Fruit fly (Drosophila melanogaster) whole organism, pupa: ENCODE results near the gene Grd.

ENCODE experiments used
- CG12605 ChIP-seq: fragments of 200-800 bp; sonication (Bioruptor generic); IDR thresholded peaks from 2 replicates; pipeline ENCODE4 v1.3.6; 2022; ENCODE audit warnings: missing biosample characterization, missing genetic modification characterization
- CG14655 ChIP-seq: fragments of 200-800 bp; sonication (Bioruptor generic); optimal IDR thresholded peaks from 3 replicates; lab custom pipeline; 2017; ENCODE audit warnings: mild to moderate bottlenecking, missing biosample characterization, missing genetic modification reagents, missing genetic modification characterization
- CG15710 ChIP-seq: fragments of 200-800 bp; sonication (Bioruptor generic); optimal IDR thresholded peaks from 2 replicates; lab custom pipeline; 2018; ENCODE audit warnings: missing biosample characterization, mild to moderate bottlenecking, missing genetic modification characterization, moderate library complexity
- CG17806 ChIP-seq: fragments of 200-800 bp; sonication (Bioruptor generic); optimal IDR thresholded peaks from 2 replicates; lab custom pipeline; 2018; ENCODE audit warnings: missing biosample characterization, mild to moderate bottlenecking, missing genetic modification characterization, moderate library complexity
- CG34367 ChIP-seq: fragments of 200-800 bp; sonication (Bioruptor generic); optimal IDR thresholded peaks from 2 replicates; lab custom pipeline; 2018; ENCODE audit warnings: missing biosample characterization, mild to moderate bottlenecking, missing genetic modification characterization
- CG4496 ChIP-seq: fragments of 200-800 bp; sonication (Bioruptor generic); IDR thresholded peaks from 3 replicates; pipeline ENCODE4 v1.3.6; 2022; ENCODE audit warnings: missing biosample characterization, missing genetic modification characterization
- CG8301 ChIP-seq: fragments of 200-800 bp; sonication (Bioruptor generic); optimal IDR thresholded peaks from 2 replicates; lab custom pipeline; 2018; ENCODE audit warnings: missing biosample characterization, mild to moderate bottlenecking, missing genetic modification characterization
- CG9948 ChIP-seq: fragments of 200-800 bp; sonication (Bioruptor generic); optimal IDR thresholded peaks from 2 replicates; lab custom pipeline; 2018; ENCODE audit warnings: missing biosample characterization, mild to moderate bottlenecking, missing genetic modification characterization, moderate library complexity
- D1 ChIP-seq: fragments of 200-800 bp; sonication (Bioruptor generic); optimal IDR thresholded peaks from 2 replicates; lab custom pipeline; 2018; ENCODE audit warnings: missing biosample characterization, mild to moderate bottlenecking, missing genetic modification characterization, moderate library complexity
- EcR ChIP-seq: fragments of 200-800 bp; sonication (Bioruptor generic); optimal IDR thresholded peaks from 3 replicates; lab custom pipeline; 2019; ENCODE audit warnings: missing biosample characterization, missing genetic modification characterization, mild to moderate bottlenecking, moderate library complexity, missing genetic modification reagents
- Ets98B ChIP-seq: fragments of 200-800 bp; sonication (Bioruptor generic); IDR thresholded peaks from 2 replicates; pipeline ENCODE4 v1.3.6; 2022; ENCODE audit warnings: missing biosample characterization, missing genetic modification characterization
- fd96Ca ChIP-seq: fragments of 200-800 bp; sonication (Bioruptor generic); IDR thresholded peaks from 3 replicates; pipeline ENCODE4 v1.3.6; 2022; ENCODE audit warnings: missing biosample characterization, missing genetic modification characterization
- rn ChIP-seq: fragments of 200-800 bp; sonication (Bioruptor generic); IDR thresholded peaks from 2 replicates; pipeline ENCODE4 v1.3.6; 2022; ENCODE audit warnings: missing biosample characterization, missing genetic modification characterization

DNA sequence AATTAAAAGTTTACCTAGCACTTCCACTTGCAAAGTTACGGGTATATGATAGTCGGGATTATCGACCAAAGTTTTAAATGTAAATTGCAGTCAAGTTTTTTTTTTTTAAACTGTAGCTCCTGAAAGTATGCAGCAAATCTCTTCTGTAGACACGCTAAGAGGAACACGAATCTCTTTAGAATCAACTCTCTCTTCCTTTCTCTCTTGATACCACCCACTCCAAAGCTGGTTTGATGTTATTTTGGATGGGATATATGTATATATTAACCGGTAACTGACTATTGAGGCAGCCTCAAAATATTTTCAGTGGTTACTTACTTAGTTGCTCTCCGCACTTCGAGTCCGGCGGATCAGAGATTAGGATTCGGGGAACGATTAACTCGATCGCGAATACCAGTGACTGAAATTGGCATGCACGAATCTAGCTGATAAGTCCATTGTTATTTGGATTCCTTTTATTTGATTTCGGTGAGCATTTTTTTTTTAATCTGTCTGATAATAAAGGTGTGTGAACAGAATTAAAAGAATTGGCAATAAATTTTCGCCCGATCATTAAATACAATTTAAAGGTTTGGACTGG, 55.7 kb downstream of the Grd start, which contains the start of gene CG7408:
- TF ChIP-seq CG4496 (GFP tag; lab: Robert Waterston, UW) (no peak), CG15710 (no peak), rn (GFP tag; lab: Robert Waterston, UW) (no peak), CG12605 (GFP tag; lab: Robert Waterston, UW) (no peak), CG9948 (tag; lab: Kevin White, UChicago) (no peak), CG34367 (tag; lab: Kevin White, UChicago) (no peak), D1 (tag; lab: Kevin White, UChicago) (peak; percentile 55), fd96Ca (GFP tag; lab: Robert Waterston, UW) (no peak), CG14655 (GFP tag; lab: Kevin White, UChicago) (no peak), CG17806 (no peak), CG8301 (tag; lab: Kevin White, UChicago) (no peak), EcR (GFP tag; lab: Kevin White, UChicago) (no peak), Ets98B (GFP tag; lab: Robert Waterston, UW) (no peak)
